Worm (Caenorhabditis elegans) whole organism, midembryonic: ENCODE measurements around the gene R09E10.2.

Experiments used
- T22C8.4 ChIP-seq: fragments of 200-800 bp; sonication (Bioruptor generic); IDR thresholded peaks from 2 replicates; pipeline ENCODE4 v1.3.6; 2022; ENCODE audit warnings: missing genetic modification characterization, missing compliant biosample characterization
- flt-1 ChIP-seq: fragments of 200-800 bp; sonication (Bioruptor generic); IDR thresholded peaks from 2 replicates; pipeline ENCODE4 v1.3.6; 2022; ENCODE audit warnings: missing genetic modification characterization, missing compliant biosample characterization
- klf-2 ChIP-seq: fragments of 200-800 bp; sonication (Bioruptor generic); conservative IDR thresholded peaks from 2 replicates; pipeline ENCODE4 v1.3.6; 2022; ENCODE audit warnings: missing genetic modification reagents, missing genetic modification characterization, missing compliant biosample characterization
- med-1 ChIP-seq: sonication (generic microtip); optimal IDR thresholded peaks from 2 replicates; lab custom pipeline; 2017; ENCODE audit warnings: missing genetic modification characterization, mild to moderate bottlenecking, missing compliant biosample characterization, antibody characterized with exemption, missing genetic modification reagents; ENCODE audit not compliant: insufficient read depth
- ref-1 ChIP-seq: fragments of 200-800 bp; sonication (Bioruptor generic); conservative IDR thresholded peaks from 2 replicates; pipeline ENCODE4 v1.3.6; 2022; ENCODE audit warnings: missing genetic modification reagents, missing genetic modification characterization, missing compliant biosample characterization
- tab-1 ChIP-seq: fragments of 200-800 bp; sonication (Bioruptor generic); IDR thresholded peaks from 2 replicates; pipeline ENCODE4 v1.3.6; 2022; ENCODE audit warnings: missing genetic modification characterization, missing compliant biosample characterization
- ztf-23 ChIP-seq: fragments of 200-800 bp; sonication (Bioruptor generic); IDR thresholded peaks from 2 replicates; pipeline ENCODE4 v1.3.6; 2022; ENCODE audit warnings: missing genetic modification reagents, missing genetic modification characterization, missing compliant biosample characterization
- ztf-29 ChIP-seq: fragments of 200-800 bp; sonication (Bioruptor generic); IDR thresholded peaks from 2 replicates; pipeline ENCODE4 v1.3.6; 2022; ENCODE audit warnings: missing genetic modification reagents, missing genetic modification characterization, missing compliant biosample characterization

ce11 chrIV:10273360-10273759 is 44.7 kb downstream of the R09E10.2 start:
- TF ChIP-seq T22C8.4 (GFP tag; lab: Robert Waterston, UW) (no peak), ztf-29 (GFP tag; lab: Robert Waterston, UW) (no peak), med-1 (GFP tag; lab: Kevin White, UChicago) (no peak), tab-1 (no peak), klf-2 (GFP tag; lab: Robert Waterston, UW) (no peak), flt-1 (GFP tag; lab: Robert Waterston, UW) (no peak), ref-1 (GFP tag; lab: Robert Waterston, UW) (no peak), ztf-23 (GFP tag; lab: Robert Waterston, UW) (no peak)
